Worm (Caenorhabditis elegans) whole organism, L3 larva: ENCODE results near the gene R02F2.9.

ENCODE experiments used
- R02D3.7 ChIP-seq: fragments of 150-350 bp; optimal IDR thresholded peaks from 2 replicates; lab custom pipeline; 2014; ENCODE audit warnings: missing biosample characterization, missing genetic modification characterization
- ZK546.5 ChIP-seq: sonication (generic microtip); optimal IDR thresholded peaks from 2 replicates; lab custom pipeline; 2017; ENCODE audit warnings: missing biosample characterization, missing genetic modification characterization
- aly-2 ChIP-seq: fragments of 150-350 bp; optimal IDR thresholded peaks from 2 replicates; lab custom pipeline; 2014; ENCODE audit warnings: missing biosample characterization, missing genetic modification characterization
- ama-1 ChIP-seq: fragments of 150-350 bp; optimal IDR thresholded peaks from 2 replicates; lab custom pipeline; 2018
- ceh-28 ChIP-seq: fragments of 150-350 bp; optimal IDR thresholded peaks from 2 replicates; lab custom pipeline; 2014; ENCODE audit warnings: missing biosample characterization, missing genetic modification reagents, missing genetic modification characterization
- ceh-82 ChIP-seq: fragments of 150-350 bp; optimal IDR thresholded peaks from 2 replicates; lab custom pipeline; 2014; ENCODE audit warnings: missing biosample characterization, missing genetic modification characterization
- ceh-9 ChIP-seq: sonication (generic microtip); optimal IDR thresholded peaks from 2 replicates; lab custom pipeline; 2018; ENCODE audit warnings: missing biosample characterization, missing genetic modification characterization
- egl-27 ChIP-seq: sonication (generic microtip); optimal IDR thresholded peaks from 4 replicates; lab custom pipeline; 2017; ENCODE audit warnings: missing biosample characterization, missing genetic modification reagents, missing genetic modification characterization
- egl-5 ChIP-seq: fragments of 150-350 bp; optimal IDR thresholded peaks from 2 replicates; lab custom pipeline; 2017; ENCODE audit warnings: missing biosample characterization, missing genetic modification reagents, missing genetic modification characterization, inconsistent platforms
- elt-1 ChIP-seq: fragments of 150-350 bp; optimal IDR thresholded peaks from 2 replicates; lab custom pipeline; 2014; ENCODE audit warnings: missing biosample characterization, missing genetic modification characterization
- elt-2 ChIP-seq: sonication (generic microtip); optimal IDR thresholded peaks from 2 replicates; lab custom pipeline; 2016; ENCODE audit warnings: missing genetic modification reagents, mild to moderate bottlenecking, missing genetic modification characterization, missing compliant biosample characterization
- elt-3 ChIP-seq, 3 experiments: fragments of 150-350 bp in 1 of 3; sonication (generic microtip) in 2 of 3; optimal IDR thresholded peaks; 2 replicates in 2 of 3; 4 replicates in 1 of 3; lab custom pipeline; 2014 to 2017; ENCODE audit warnings: missing biosample characterization in 3 of 3, missing genetic modification characterization in 3 of 3
- fkh-10 ChIP-seq: sonication (generic microtip); optimal IDR thresholded peaks from 2 replicates; lab custom pipeline; 2017; ENCODE audit warnings: missing biosample characterization, missing genetic modification reagents, missing genetic modification characterization
- fkh-2 ChIP-seq: fragments of 150-350 bp; optimal IDR thresholded peaks from 2 replicates; lab custom pipeline; 2014; ENCODE audit warnings: missing biosample characterization, missing genetic modification reagents, missing genetic modification characterization
- fos-1 ChIP-seq: fragments of 150-350 bp; optimal IDR thresholded peaks from 2 replicates; lab custom pipeline; 2014; ENCODE audit warnings: missing biosample characterization, missing genetic modification characterization
- hmg-11 ChIP-seq: sonication (generic microtip); optimal IDR thresholded peaks from 2 replicates; lab custom pipeline; 2016; ENCODE audit warnings: missing genetic modification characterization, missing compliant biosample characterization
- jun-1 ChIP-seq: fragments of 150-350 bp; optimal IDR thresholded peaks from 2 replicates; lab custom pipeline; 2014; ENCODE audit warnings: missing biosample characterization, missing genetic modification reagents, missing genetic modification characterization
- lin-15B ChIP-seq: fragments of 150-350 bp; optimal IDR thresholded peaks from 2 replicates; lab custom pipeline; 2014; ENCODE audit warnings: missing biosample characterization, missing genetic modification characterization
- lin-39 ChIP-seq: fragments of 150-350 bp; optimal IDR thresholded peaks from 2 replicates; lab custom pipeline; 2018; ENCODE audit warnings: missing biosample characterization, missing genetic modification reagents, missing genetic modification characterization
- lsy-12 ChIP-seq: sonication (generic microtip); optimal IDR thresholded peaks from 2 replicates; lab custom pipeline; 2016; ENCODE audit warnings: mild to moderate bottlenecking, missing genetic modification characterization, missing compliant biosample characterization
- mdl-1 ChIP-seq: fragments of 150-350 bp; optimal IDR thresholded peaks from 2 replicates; lab custom pipeline; 2014; ENCODE audit warnings: missing biosample characterization, missing genetic modification characterization
- mml-1 ChIP-seq: fragments of 150-350 bp; sonication (generic microtip); optimal IDR thresholded peaks from 3 replicates; lab custom pipeline; 2014; ENCODE audit warnings: missing biosample characterization, missing genetic modification characterization
- nfya-1 ChIP-seq: sonication (generic microtip); optimal IDR thresholded peaks from 2 replicates; lab custom pipeline; 2017; ENCODE audit warnings: missing genetic modification characterization, mild to moderate bottlenecking, missing compliant biosample characterization, antibody characterized with exemption, moderate library complexity; ENCODE audit not compliant: insufficient read depth
- nhr-11 ChIP-seq: fragments of 150-350 bp; optimal IDR thresholded peaks from 2 replicates; lab custom pipeline; 2014; ENCODE audit warnings: missing biosample characterization, missing genetic modification characterization
- nhr-12 ChIP-seq: fragments of 150-350 bp; optimal IDR thresholded peaks from 2 replicates; lab custom pipeline; 2014; ENCODE audit warnings: missing biosample characterization, missing genetic modification characterization
- nhr-23 ChIP-seq: fragments of 150-350 bp; optimal IDR thresholded peaks from 2 replicates; lab custom pipeline; 2014; ENCODE audit warnings: missing biosample characterization, missing genetic modification reagents, missing genetic modification characterization
- nhr-237 ChIP-seq: fragments of 150-350 bp; optimal IDR thresholded peaks from 2 replicates; lab custom pipeline; 2014; ENCODE audit warnings: missing biosample characterization, missing genetic modification characterization
- nhr-25 ChIP-seq: sonication (generic microtip); optimal IDR thresholded peaks from 2 replicates; lab custom pipeline; 2017; ENCODE audit warnings: missing biosample characterization, missing genetic modification characterization
- nhr-28 ChIP-seq: fragments of 150-350 bp; optimal IDR thresholded peaks from 2 replicates; lab custom pipeline; 2014; ENCODE audit warnings: missing biosample characterization, missing genetic modification characterization
- nhr-43 ChIP-seq: sonication (generic microtip); optimal IDR thresholded peaks from 2 replicates; lab custom pipeline; 2016; ENCODE audit warnings: mild to moderate bottlenecking, missing genetic modification characterization, missing compliant biosample characterization; ENCODE audit not compliant: poor library complexity, severe bottlenecking
- nhr-67 ChIP-seq: fragments of 150-350 bp; optimal IDR thresholded peaks from 2 replicates; lab custom pipeline; 2014; ENCODE audit warnings: missing biosample characterization, missing genetic modification characterization
- nhr-76 ChIP-seq: fragments of 150-350 bp; sonication (generic microtip); optimal IDR thresholded peaks from 5 replicates; lab custom pipeline; 2014; ENCODE audit warnings: missing biosample characterization, missing genetic modification characterization
- nhr-77 ChIP-seq: fragments of 150-350 bp; optimal IDR thresholded peaks from 2 replicates; lab custom pipeline; 2014; ENCODE audit warnings: missing biosample characterization, missing genetic modification characterization
- pha-4 ChIP-seq: fragments of 150-350 bp; optimal IDR thresholded peaks from 2 replicates; lab custom pipeline; 2014; ENCODE audit warnings: missing biosample characterization, missing genetic modification reagents, missing genetic modification characterization
- pqm-1 ChIP-seq: fragments of 150-350 bp; optimal IDR thresholded peaks from 2 replicates; lab custom pipeline; 2017; ENCODE audit warnings: missing biosample characterization, missing genetic modification characterization, inconsistent platforms
- sea-2 ChIP-seq: fragments of 150-350 bp; sonication (generic microtip); optimal IDR thresholded peaks from 4 replicates; lab custom pipeline; 2014; ENCODE audit warnings: missing biosample characterization, missing genetic modification reagents, missing genetic modification characterization
- skn-1 ChIP-seq: fragments of 150-350 bp; optimal IDR thresholded peaks from 2 replicates; lab custom pipeline; 2014; ENCODE audit warnings: missing biosample characterization, missing genetic modification characterization
- snpc-4 ChIP-seq: fragments of 150-350 bp; optimal IDR thresholded peaks from 2 replicates; lab custom pipeline; 2014; ENCODE audit warnings: missing biosample characterization, missing genetic modification characterization
- tbx-2 ChIP-seq: sonication (generic microtip); optimal IDR thresholded peaks from 2 replicates; lab custom pipeline; 2016; ENCODE audit warnings: mild to moderate bottlenecking, missing genetic modification characterization, missing compliant biosample characterization
- unc-39 ChIP-seq: sonication (generic microtip); optimal IDR thresholded peaks from 4 replicates; lab custom pipeline; 2017; ENCODE audit warnings: missing biosample characterization, missing genetic modification characterization
- zag-1 ChIP-seq: fragments of 150-350 bp; optimal IDR thresholded peaks from 2 replicates; lab custom pipeline; 2014; ENCODE audit warnings: missing biosample characterization, missing genetic modification characterization
- ztf-11 ChIP-seq: fragments of 150-350 bp; optimal IDR thresholded peaks from 2 replicates; lab custom pipeline; 2014; ENCODE audit warnings: missing biosample characterization, missing genetic modification characterization
- ztf-4 ChIP-seq: fragments of 150-350 bp; optimal IDR thresholded peaks from 2 replicates; lab custom pipeline; 2014; ENCODE audit warnings: missing biosample characterization, missing genetic modification characterization

Gene R02F2.9

DNA sequence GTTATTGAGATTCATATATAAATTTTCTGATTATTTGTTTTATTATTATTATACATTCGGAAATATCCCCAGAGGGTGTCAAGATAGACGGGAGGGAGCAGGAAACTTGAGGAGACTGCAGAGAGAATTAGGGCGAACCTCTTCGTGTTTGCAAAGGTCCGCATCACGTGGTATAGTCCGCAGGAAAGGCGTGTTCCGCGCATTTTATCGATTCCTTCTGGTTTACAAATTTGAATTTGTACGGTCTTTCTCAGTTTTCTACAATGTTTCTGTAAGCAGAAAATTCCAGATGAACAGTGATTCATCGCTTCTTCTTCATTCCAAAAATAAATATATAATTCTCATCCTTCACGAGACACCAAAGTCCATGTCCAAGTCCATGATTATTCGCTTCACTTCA is 952 bp downstream of the R02F2.9 start:
- TF ChIP-seq ztf-4 (tag; lab: Kevin White, UChicago) = no peak
- no peak for TF ChIP-seq elt-3 (tag; optimal IDR thresholded peaks at IDR 0.05; lab: Kevin White, UChicago)
- no peak for TF ChIP-seq unc-39 (tag; lab: Kevin White, UChicago)
- no peak for TF ChIP-seq ZK546.5 (tag; lab: Kevin White, UChicago)
- no peak for TF ChIP-seq snpc-4 (tag; lab: Kevin White, UChicago)
- TF ChIP-seq fkh-2 = no peak
- TF ChIP-seq elt-2 (tag; lab: Kevin White, UChicago) = no peak

DNA sequence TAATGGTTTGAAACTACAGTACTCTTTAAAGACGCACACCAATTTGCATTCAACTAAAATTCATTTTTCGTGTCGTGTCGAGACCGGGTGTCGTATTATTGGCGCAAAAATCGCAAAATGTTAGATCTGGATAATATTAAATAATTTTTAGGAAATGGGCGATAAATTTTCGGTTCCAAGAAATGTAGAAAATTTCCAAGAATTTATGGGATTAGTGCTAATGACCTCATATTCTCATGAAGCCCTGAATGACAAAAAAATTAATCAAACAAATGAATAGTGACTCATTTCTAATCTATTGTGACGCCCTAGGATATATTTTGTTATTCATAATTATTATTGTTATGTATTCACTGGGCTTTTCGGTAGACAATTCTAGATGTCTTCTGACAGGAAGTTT is 1.7 kb downstream of the R02F2.9 start:
- TF ChIP-seq jun-1 (tag; lab: Kevin White, UChicago) (no peak), nhr-76 (no peak), ztf-11 (no peak), nhr-28 (tag; lab: Kevin White, UChicago) (no peak), nhr-77 (tag; lab: Kevin White, UChicago) (no peak), nhr-67 (tag; lab: Kevin White, UChicago) (no peak), lsy-12 (tag; lab: Kevin White, UChicago) (no peak), ztf-4 (tag; lab: Kevin White, UChicago) (no peak), mdl-1 (no peak), lin-39 (tag; lab: Kevin White, UChicago) (no peak), nhr-11 (no peak), ama-1 (no peak)

DNA sequence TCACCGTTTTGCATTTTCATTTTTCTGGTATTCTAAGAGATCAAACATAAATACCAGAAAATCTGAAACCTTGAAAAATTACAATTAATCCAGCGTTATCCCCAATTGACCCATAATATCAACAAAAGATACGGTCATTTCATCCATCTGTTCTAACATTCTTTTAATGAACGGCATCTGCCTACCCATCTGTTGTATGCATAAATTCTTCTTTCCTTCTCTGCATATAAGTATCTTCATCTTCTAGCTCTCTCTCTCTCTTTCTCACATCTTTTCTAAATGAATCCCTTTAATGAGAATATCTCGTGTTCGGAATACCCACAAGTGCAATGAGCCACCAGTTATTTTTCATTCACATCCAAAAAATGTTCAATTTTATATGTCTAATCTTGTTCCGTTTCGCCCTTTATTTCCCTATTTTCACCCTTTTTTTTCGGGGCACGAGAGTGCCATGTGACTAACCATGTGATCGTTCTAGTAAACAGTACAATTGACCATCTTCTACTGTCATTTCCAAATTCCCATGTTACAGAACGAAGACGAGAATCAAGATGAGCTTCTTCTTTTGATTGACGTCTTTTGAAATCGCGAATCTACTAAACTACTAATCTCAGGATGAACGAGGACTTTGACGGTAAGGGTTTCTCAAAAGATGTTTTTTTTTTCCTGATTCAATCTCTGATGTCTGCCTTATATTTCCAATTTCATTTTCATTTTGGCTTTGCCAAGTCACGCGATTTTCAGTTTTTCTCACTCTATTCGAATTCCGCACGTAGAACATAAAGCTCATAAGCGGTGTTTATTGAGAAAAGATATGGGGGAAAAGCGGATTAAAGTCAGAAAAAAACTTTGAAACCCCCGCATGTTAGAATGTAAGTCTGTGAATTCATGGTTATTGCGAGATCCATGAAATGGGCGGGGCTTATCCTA is 2.6 kb downstream of the R02F2.9 start, which contains the start of gene R02F2.1:
TSS of gene R02F2.1 (plus strand) at position 528 of the 930 bp plus-strand sequence.
- TF ChIP-seq ceh-28 = no peak
- no peak for TF ChIP-seq nhr-28 (tag; lab: Kevin White, UChicago)
- no peak for TF ChIP-seq zag-1
- no peak for TF ChIP-seq pqm-1 (tag; lab: Kevin White, UChicago)
- TF ChIP-seq ama-1 = peak; percentile 40
- TF ChIP-seq pha-4 = peak; percentile 70
- no peak for TF ChIP-seq tbx-2
- no peak for TF ChIP-seq lin-15B
- no peak for TF ChIP-seq ztf-11
- TF ChIP-seq hmg-11 (tag; lab: Kevin White, UChicago) = peak; percentile 18
- peak; percentile 20 for TF ChIP-seq elt-2 (tag; lab: Kevin White, UChicago)
- no peak for TF ChIP-seq ceh-82 (tag; lab: Kevin White, UChicago)
- TF ChIP-seq elt-1 = peak; percentile 3
- no peak for TF ChIP-seq nhr-23
- peak; percentile 48 for TF ChIP-seq nhr-25 (tag; lab: Kevin White, UChicago)
- TF ChIP-seq ceh-9 (tag; lab: Kevin White, UChicago) = no peak
- TF ChIP-seq nhr-77 (tag; lab: Kevin White, UChicago) = no peak
- TF ChIP-seq skn-1 (tag; lab: Kevin White, UChicago) = no peak
- TF ChIP-seq fos-1 = no peak
- TF ChIP-seq sea-2 = no peak
- TF ChIP-seq lsy-12 (tag; lab: Kevin White, UChicago) = no peak
- TF ChIP-seq nhr-12 (tag; lab: Kevin White, UChicago) = no peak
- no peak for TF ChIP-seq fkh-10 (GFP tag; lab: Kevin White, UChicago)
- no peak for TF ChIP-seq snpc-4 (tag; lab: Kevin White, UChicago)
- TF ChIP-seq egl-27 (tag; lab: Kevin White, UChicago) = no peak
- TF ChIP-seq ztf-4 (tag; lab: Kevin White, UChicago) = no peak
- TF ChIP-seq unc-39 (tag; lab: Kevin White, UChicago) = no peak

DNA sequence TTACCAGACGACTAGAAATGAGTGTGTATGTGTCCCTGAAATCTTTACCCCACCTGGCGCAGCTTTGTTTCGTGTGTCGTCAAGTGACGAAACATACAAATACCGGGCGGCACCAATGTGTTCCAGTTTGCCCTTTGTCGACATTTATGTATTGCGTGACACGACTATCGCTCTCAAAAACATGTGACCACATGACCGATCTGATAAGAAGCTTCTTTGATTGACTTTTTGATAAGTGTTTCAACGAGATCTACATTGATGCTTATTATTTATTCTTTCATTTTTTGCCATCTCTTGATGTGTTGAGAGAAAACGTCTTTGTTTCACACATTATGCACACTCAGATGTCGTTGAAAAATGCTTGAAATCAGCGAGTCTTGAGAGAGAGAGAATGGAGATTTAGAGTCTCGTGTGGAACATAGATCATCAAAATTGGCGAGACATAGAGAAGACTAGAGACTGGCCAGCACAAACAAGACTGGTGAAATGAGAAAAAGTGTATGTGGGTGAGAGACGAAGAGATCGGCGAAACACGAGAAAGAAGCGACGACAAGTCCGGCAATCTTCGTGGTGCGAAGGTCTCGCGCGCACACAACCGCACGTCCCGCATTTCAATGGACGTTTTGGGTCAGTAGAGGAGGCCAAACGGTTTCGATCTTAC is 4.1 kb downstream of the R02F2.9 start:
- peak; percentile 57 for TF ChIP-seq skn-1 (tag; lab: Kevin White, UChicago)
- TF ChIP-seq R02D3.7 (tag; lab: Kevin White, UChicago) = no peak
- peak; percentile 44 for TF ChIP-seq ama-1
- TF ChIP-seq nhr-23 = peak; percentile 85
- TF ChIP-seq mml-1 (tag; lab: Kevin White, UChicago) = no peak
- TF ChIP-seq sea-2 = no peak
- TF ChIP-seq egl-5 (tag; lab: Kevin White, UChicago) = no peak
- TF ChIP-seq snpc-4 (tag; lab: Kevin White, UChicago) = peak; percentile 39
- TF ChIP-seq elt-3 (tag; optimal IDR thresholded peaks at IDR 0.05; lab: Kevin White, UChicago) = no peak
- TF ChIP-seq mdl-1 = peak; percentile 41
- no peak for TF ChIP-seq nhr-67 (tag; lab: Kevin White, UChicago)
- TF ChIP-seq tbx-2 = no peak
- TF ChIP-seq unc-39 (tag; lab: Kevin White, UChicago) = no peak
- TF ChIP-seq pqm-1 (tag; lab: Kevin White, UChicago) = peak; percentile 82
- no peak for TF ChIP-seq fkh-2
- TF ChIP-seq ceh-9 (tag; lab: Kevin White, UChicago) = no peak
- TF ChIP-seq nhr-76 = no peak
- peak; percentile 93 for TF ChIP-seq elt-2 (tag; lab: Kevin White, UChicago)
- TF ChIP-seq nfya-1 (tag; lab: Kevin White, UChicago) = peak; percentile 53
- peak; percentile 92 for TF ChIP-seq elt-1
- TF ChIP-seq aly-2 = no peak
- TF ChIP-seq nhr-237 (tag; lab: Kevin White, UChicago) = no peak
- TF ChIP-seq fos-1 = no peak
- peak; percentile 39 for TF ChIP-seq lsy-12 (tag; lab: Kevin White, UChicago)
- peak; percentile 72 for TF ChIP-seq nhr-43 (tag; lab: Kevin White, UChicago)
